Worm (Caenorhabditis elegans) whole organism, early embryonic: ENCODE measurements around the gene par-1.

Source experiments
- B0310.2 ChIP-seq: sonication (generic microtip); optimal IDR thresholded peaks from 2 replicates; lab custom pipeline; 2016; ENCODE audit warnings: mild to moderate bottlenecking, missing genetic modification characterization, missing compliant biosample characterization
- F13C5.2 ChIP-seq: sonication (generic microtip); optimal IDR thresholded peaks from 2 replicates; lab custom pipeline; 2017; ENCODE audit warnings: mild to moderate bottlenecking, missing genetic modification characterization, inconsistent platforms, missing compliant biosample characterization
- aly-1 ChIP-seq: sonication (generic microtip); optimal IDR thresholded peaks from 2 replicates; lab custom pipeline; 2016; ENCODE audit warnings: missing genetic modification characterization, missing compliant biosample characterization
- ama-1 ChIP-seq: fragments of 150-350 bp; optimal IDR thresholded peaks from 2 replicates; lab custom pipeline; 2014
- ceh-13 ChIP-seq: fragments of 200-800 bp; sonication (Bioruptor generic); optimal IDR thresholded peaks from 2 replicates; lab custom pipeline; 2018; ENCODE audit warnings: mild to moderate bottlenecking, missing genetic modification characterization, missing compliant biosample characterization
- ceh-36 ChIP-seq: sonication (generic microtip); optimal IDR thresholded peaks from 2 replicates; lab custom pipeline; 2016; ENCODE audit warnings: missing genetic modification characterization, inconsistent platforms, missing compliant biosample characterization
- ets-7 ChIP-seq: sonication (generic microtip); optimal IDR thresholded peaks from 2 replicates; lab custom pipeline; 2016; ENCODE audit warnings: missing genotype, missing genetic modification characterization, missing compliant biosample characterization
- flt-1 ChIP-seq: fragments of 200-800 bp; sonication (Bioruptor generic); IDR thresholded peaks from 2 replicates; pipeline ENCODE4 v1.3.6; 2022; ENCODE audit warnings: missing genetic modification characterization, missing compliant biosample characterization
- hmbx-1 ChIP-seq: sonication (generic microtip); optimal IDR thresholded peaks from 2 replicates; lab custom pipeline; 2016; ENCODE audit warnings: mild to moderate bottlenecking, missing genetic modification characterization, missing compliant biosample characterization
- hmg-4 ChIP-seq: fragments of 200-800 bp; sonication (Bioruptor generic); optimal IDR thresholded peaks from 2 replicates; lab custom pipeline; 2018; ENCODE audit warnings: mild to moderate bottlenecking, missing genetic modification characterization, missing compliant biosample characterization
- hnd-1 ChIP-seq: sonication (generic microtip); optimal IDR thresholded peaks from 2 replicates; lab custom pipeline; 2016; ENCODE audit warnings: missing genetic modification characterization, missing compliant biosample characterization
- pes-1 ChIP-seq: fragments of 200-800 bp; sonication (Bioruptor generic); IDR thresholded peaks from 2 replicates; pipeline ENCODE4 v1.3.6; 2022; ENCODE audit warnings: missing genetic modification reagents, missing genetic modification characterization, missing compliant biosample characterization
- scrt-1 ChIP-seq: fragments of 200-800 bp; sonication (Bioruptor generic); IDR thresholded peaks from 2 replicates; pipeline ENCODE4 v1.3.6; 2022; ENCODE audit warnings: missing genetic modification characterization, missing compliant biosample characterization
- sea-1 ChIP-seq: fragments of 200-800 bp; sonication (Bioruptor generic); conservative IDR thresholded peaks from 2 replicates; pipeline ENCODE4 v1.3.6; 2022; ENCODE audit warnings: missing genetic modification characterization, missing compliant biosample characterization
- tbx-11 ChIP-seq: fragments of 200-800 bp; sonication (Bioruptor generic); IDR thresholded peaks from 2 replicates; pipeline ENCODE4 v1.3.6; 2022; ENCODE audit warnings: missing genetic modification characterization, missing compliant biosample characterization
- tbx-37 ChIP-seq: fragments of 200-800 bp; sonication (Bioruptor generic); conservative IDR thresholded peaks from 2 replicates; pipeline ENCODE4 v1.3.6; 2022; ENCODE audit warnings: missing genetic modification reagents, missing genetic modification characterization, missing compliant biosample characterization
- tra-4 ChIP-seq: sonication (generic microtip); optimal IDR thresholded peaks from 2 replicates; lab custom pipeline; 2017; ENCODE audit warnings: missing genetic modification characterization, missing compliant biosample characterization

Gene par-1

ce11 chrV:14145267-14145666 lies at the start of gene par-1:
TSS of gene par-1 (minus strand) at chrV:14145367.
- TF ChIP-seq hmg-4 (GFP tag; lab: Kevin White, UChicago) (no peak), F13C5.2 (no peak), sea-1 (GFP tag; lab: Robert Waterston, UW) (no peak), hnd-1 (tag; lab: Kevin White, UChicago) (no peak), scrt-1 (GFP tag; lab: Robert Waterston, UW) (no peak), tbx-37 (no peak), ceh-36 (no peak), ama-1 (lab: Kevin White, UChicago) (no peak), flt-1 (GFP tag; lab: Robert Waterston, UW) (no peak)

- no peak for TF ChIP-seq ets-7 (tag; lab: Kevin White, UChicago)
Observed at ce11 chrV:14194514-14194913, 49.3 kb upstream of the par-1 start.

- TF ChIP-seq ceh-36 (no peak), aly-1 (tag; lab: Kevin White, UChicago) (no peak), hmg-4 (GFP tag; lab: Kevin White, UChicago) (no peak)
Observed at ce11 chrV:14193451-14193850, 48.3 kb upstream of the par-1 start, which contains the start of gene atfs-1. TSS of gene atfs-1 (plus strand) at chrV:14193663.

- TF ChIP-seq ets-7 (tag; lab: Kevin White, UChicago) (no peak), tbx-37 (no peak)
Observed at ce11 chrV:14192870-14193269, 47.7 kb upstream of the par-1 start.

- no peak for TF ChIP-seq ceh-13 (GFP tag; lab: Kevin White, UChicago)
- no peak for TF ChIP-seq hmbx-1 (tag; lab: Kevin White, UChicago)
- TF ChIP-seq tbx-11 (GFP tag; lab: Robert Waterston, UW), result no peak
- TF ChIP-seq pes-1 (GFP tag; lab: Robert Waterston, UW), result no peak
- no peak for TF ChIP-seq ets-7 (tag; lab: Kevin White, UChicago)
- no peak for TF ChIP-seq hnd-1 (tag; lab: Kevin White, UChicago)
- no peak for TF ChIP-seq sea-1 (GFP tag; lab: Robert Waterston, UW)
- no peak for TF ChIP-seq ama-1 (lab: Kevin White, UChicago)
- no peak for TF ChIP-seq scrt-1 (GFP tag; lab: Robert Waterston, UW)
- TF ChIP-seq F13C5.2, result no peak
- no peak for TF ChIP-seq aly-1 (tag; lab: Kevin White, UChicago)
- no peak for TF ChIP-seq hmg-4 (GFP tag; lab: Kevin White, UChicago)
- no peak for TF ChIP-seq tbx-37
- no peak for TF ChIP-seq ceh-36
- no peak for TF ChIP-seq B0310.2
- TF ChIP-seq tra-4, result no peak
- TF ChIP-seq flt-1 (GFP tag; lab: Robert Waterston, UW), result no peak
Observed at ce11 chrV:14187104-14187503, 41.9 kb upstream of the par-1 start.

- TF ChIP-seq sea-1 (GFP tag; lab: Robert Waterston, UW), result no peak
- no peak for TF ChIP-seq tbx-37
- TF ChIP-seq scrt-1 (GFP tag; lab: Robert Waterston, UW), result no peak
- no peak for TF ChIP-seq ceh-13 (GFP tag; lab: Kevin White, UChicago)
- no peak for TF ChIP-seq F13C5.2
- TF ChIP-seq tbx-11 (GFP tag; lab: Robert Waterston, UW), result no peak
- TF ChIP-seq pes-1 (GFP tag; lab: Robert Waterston, UW), result no peak
Observed at ce11 chrV:14185438-14185837, 40.3 kb upstream of the par-1 start, which contains the start of the genes trm-1 and ints-2. TSS of gene trm-1 (minus strand) at chrV:14185612. TSS of gene ints-2 (plus strand) at chrV:14185686.

- TF ChIP-seq hmbx-1 (tag; lab: Kevin White, UChicago), result no peak
- TF ChIP-seq tbx-37, result no peak
- TF ChIP-seq aly-1 (tag; lab: Kevin White, UChicago), result no peak
- TF ChIP-seq hmg-4 (GFP tag; lab: Kevin White, UChicago), result no peak
- TF ChIP-seq tra-4, result no peak
- TF ChIP-seq F13C5.2, result no peak
- TF ChIP-seq hnd-1 (tag; lab: Kevin White, UChicago), result no peak
- TF ChIP-seq flt-1 (GFP tag; lab: Robert Waterston, UW), result no peak
- no peak for TF ChIP-seq ama-1 (lab: Kevin White, UChicago)
- TF ChIP-seq pes-1 (GFP tag; lab: Robert Waterston, UW), result no peak
- TF ChIP-seq ceh-13 (GFP tag; lab: Kevin White, UChicago), result no peak
- no peak for TF ChIP-seq B0310.2
- no peak for TF ChIP-seq scrt-1 (GFP tag; lab: Robert Waterston, UW)
Observed at ce11 chrV:14182860-14183259, 37.7 kb upstream of the par-1 start, which contains the start of gene cest-2.3. TSS of gene cest-2.3 (minus strand) at chrV:14182960.

ce11 chrV:14179947-14180346 lies 34.8 kb upstream of the par-1 start, which contains the start of gene ZC376.8:
TSS of gene ZC376.8 (plus strand) at chrV:14180247.
- TF ChIP-seq tbx-37, result no peak
- no peak for TF ChIP-seq hmbx-1 (tag; lab: Kevin White, UChicago)
- no peak for TF ChIP-seq aly-1 (tag; lab: Kevin White, UChicago)
- no peak for TF ChIP-seq tra-4
- no peak for TF ChIP-seq hnd-1 (tag; lab: Kevin White, UChicago)
- TF ChIP-seq sea-1 (GFP tag; lab: Robert Waterston, UW), result no peak
- no peak for TF ChIP-seq hmg-4 (GFP tag; lab: Kevin White, UChicago)
- TF ChIP-seq tbx-11 (GFP tag; lab: Robert Waterston, UW), result no peak
- no peak for TF ChIP-seq pes-1 (GFP tag; lab: Robert Waterston, UW)
- TF ChIP-seq ceh-36, result no peak
- no peak for TF ChIP-seq ets-7 (tag; lab: Kevin White, UChicago)
- no peak for TF ChIP-seq flt-1 (GFP tag; lab: Robert Waterston, UW)
- no peak for TF ChIP-seq ceh-13 (GFP tag; lab: Kevin White, UChicago)
- no peak for TF ChIP-seq ama-1 (lab: Kevin White, UChicago)
- no peak for TF ChIP-seq F13C5.2
